Fruit fly (Drosophila melanogaster): Measurements from ENCODE around the gene Brd.
A peak's percentile ranks its signal among the peaks of the same experiment; 100 is the strongest.

The Brd gene

DNA sequence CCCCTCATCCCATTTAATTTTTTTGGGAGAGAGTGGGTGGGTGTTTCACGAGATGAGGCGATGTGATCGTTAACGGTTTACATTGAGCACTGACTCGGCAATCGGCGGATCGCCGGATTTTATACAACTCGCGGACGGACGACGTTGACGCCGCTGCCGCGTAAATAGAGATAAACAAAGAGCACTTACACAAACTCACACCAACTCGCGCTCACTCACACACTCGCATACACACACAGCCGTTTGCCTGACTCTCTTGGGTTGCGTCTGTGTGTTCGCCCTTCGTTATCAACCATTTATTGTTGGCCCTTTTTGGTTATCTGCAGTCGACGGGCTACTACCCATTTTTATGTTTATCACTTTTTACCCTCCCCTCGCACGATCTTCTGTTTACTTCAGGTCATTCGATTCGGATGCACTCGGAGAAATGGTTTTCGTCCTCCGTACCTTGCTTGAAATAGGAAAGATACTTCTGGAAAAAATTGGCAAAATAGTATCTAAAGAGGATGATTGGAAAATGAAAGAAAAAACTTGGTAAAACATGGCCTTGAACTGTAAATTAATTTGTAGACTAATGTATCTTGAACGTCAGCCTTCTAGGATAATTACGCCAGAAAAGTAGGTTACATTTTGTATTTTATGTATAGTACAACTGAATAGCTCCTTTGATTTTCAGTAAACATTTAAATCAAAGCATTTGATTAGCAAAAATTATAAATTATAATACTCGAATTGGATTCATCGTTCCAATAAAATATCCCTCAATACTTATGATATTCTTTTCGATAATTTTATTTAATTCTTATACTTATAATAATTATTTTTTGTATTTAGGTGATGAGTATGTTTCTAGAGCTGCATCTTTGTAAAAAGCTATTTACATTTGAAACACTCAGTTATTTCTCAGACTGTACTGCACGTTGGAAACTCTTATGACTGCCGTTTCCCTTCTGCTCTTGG is 5.3 kb downstream of the Brd start (continued):
- TF ChIP-seq vvl (GFP tag; IDR thresholded peaks at IDR 0.05) (peak; percentile 58), CG6791 (GFP tag; IDR thresholded peaks at IDR 0.05; ENCODE audit: partially characterized antibody) (peak; percentile 62; the same call in 1 of the 3 replicates), HmgZ (tag; optimal IDR thresholded peaks at IDR 0.05) (peak; percentile 33), GATAe (GFP tag; conservative IDR thresholded peaks at IDR 0.05) (peak; percentile 83), nerfin-1 (tag; optimal IDR thresholded peaks at IDR 0.05) (no peak), Hr3 (GFP tag; optimal IDR thresholded peaks at IDR 0.05) (peak; percentile 64), eyg (GFP tag; optimal IDR thresholded peaks at IDR 0.05) (no peak), Abd-B (GFP tag; optimal IDR thresholded peaks at IDR 0.05) (peak; percentile 59), Stat92E (GFP tag; optimal IDR thresholded peaks at IDR 0.05) (peak in 1 of 3 experiments; percentile 7), CG4328 (GFP tag; optimal IDR thresholded peaks at IDR 0.05) (no peak), dmrt11E (tag; optimal IDR thresholded peaks at IDR 0.05) (peak; percentile 78), CG2875 (GFP tag; optimal IDR thresholded peaks at IDR 0.05) (peak; percentile 23), gcm (GFP tag; optimal IDR thresholded peaks at IDR 0.05) (peak; percentile 31), Jarid2 (GFP tag; optimal IDR thresholded peaks at IDR 0.05) (peak; percentile 93), ci (GFP tag; IDR thresholded peaks at IDR 0.05) (peak; percentile 65; the same call in 2 of the 3 replicates), CG17829 (tag; optimal IDR thresholded peaks at IDR 0.05) (peak; percentile 51), CG12236 (GFP tag; optimal IDR thresholded peaks at IDR 0.05) (no peak), CG7786 (GFP tag; optimal IDR thresholded peaks at IDR 0.05) (peak; percentile 32), da (GFP tag; optimal IDR thresholded peaks at IDR 0.05) (no peak), CG10147 (GFP tag; optimal IDR thresholded peaks at IDR 0.05) (no peak), lbe (GFP tag; optimal IDR thresholded peaks at IDR 0.05) (no peak), CG13123 (GFP tag; optimal IDR thresholded peaks at IDR 0.05) (no peak), CG2202 (tag; optimal IDR thresholded peaks at IDR 0.05) (no peak), Adf1 (GFP tag; IDR thresholded peaks at IDR 0.05) (peak; percentile 95), CG18262 (tag; optimal IDR thresholded peaks at IDR 0.05) (peak; percentile 91), CG17385 (GFP tag; optimal IDR thresholded peaks at IDR 0.05) (peak; percentile 39), sisA (GFP tag; IDR thresholded peaks at IDR 0.05) (peak; percentile 27; the same call in 1 of the 2 replicates), CG30403 (GFP tag; optimal IDR thresholded peaks at IDR 0.05) (peak; percentile 60), dmrt99B (tag; optimal IDR thresholded peaks at IDR 0.05) (peak; percentile 46), inv (GFP tag; IDR thresholded peaks at IDR 0.05; ENCODE audit: partially characterized antibody) (no peak), Hr51 (GFP tag; optimal IDR thresholded peaks at IDR 0.05) (peak in 1 of 2 experiments; percentile 14), CG12659 (GFP tag; optimal IDR thresholded peaks at IDR 0.05) (peak; percentile 10), CTCF (GFP tag; optimal IDR thresholded peaks at IDR 0.05) (no peak), CG1024 (GFP tag; IDR thresholded peaks at IDR 0.05) (0 out of 2 replicates have a peak, but pooled peaks have one; percentile 17), row (GFP tag; IDR thresholded peaks at IDR 0.05) (peak; percentile 58; the same call in 2 of the 3 replicates), D (optimal IDR thresholded peaks at IDR 0.05) (no peak), D (GFP tag; optimal IDR thresholded peaks at IDR 0.05) (peak; percentile 55), hb (GFP tag; IDR thresholded peaks at IDR 0.05; ENCODE audit: partially characterized antibody) (no peak), nom (GFP tag; optimal IDR thresholded peaks at IDR 0.05) (peak; percentile 17), peb (GFP tag; IDR thresholded peaks at IDR 0.05) (no peak), CG6654 (GFP tag; optimal IDR thresholded peaks at IDR 0.05) (no peak), org-1 (GFP tag; optimal IDR thresholded peaks at IDR 0.05) (peak; percentile 11), CG6813 (GFP tag; optimal IDR thresholded peaks at IDR 0.05) (peak; percentile 49), nmo (GFP tag; optimal IDR thresholded peaks at IDR 0.05) (peak; percentile 73), so (GFP tag; IDR thresholded peaks at IDR 0.05) (peak; percentile 26; the same call in 1 of the 3 replicates), Sox102F (GFP tag; optimal IDR thresholded peaks at IDR 0.05) (peak; percentile 52), Pdp1 (GFP tag; optimal IDR thresholded peaks at IDR 0.05) (peak in 1 of 2 experiments; percentile 48)
